Worm (Caenorhabditis elegans) whole organism, midembryonic: Measurements from ENCODE around the gene C49F8.1.
A peak's percentile ranks its signal among the peaks of the same experiment; 100 is the strongest.

ENCODE experiments used
- T22C8.4 ChIP-seq: fragments of 200-800 bp; sonication (Bioruptor generic); IDR thresholded peaks from 2 replicates; pipeline ENCODE4 v1.3.6; 2022; ENCODE audit warnings: missing genetic modification characterization, missing compliant biosample characterization
- cog-1 ChIP-seq: sonication (generic microtip); optimal IDR thresholded peaks from 2 replicates; lab custom pipeline; 2016; ENCODE audit warnings: missing genetic modification characterization, missing compliant biosample characterization
- flt-1 ChIP-seq: fragments of 200-800 bp; sonication (Bioruptor generic); IDR thresholded peaks from 2 replicates; pipeline ENCODE4 v1.3.6; 2022; ENCODE audit warnings: missing genetic modification characterization, missing compliant biosample characterization
- klf-2 ChIP-seq: fragments of 200-800 bp; sonication (Bioruptor generic); conservative IDR thresholded peaks from 2 replicates; pipeline ENCODE4 v1.3.6; 2022; ENCODE audit warnings: missing genetic modification reagents, missing genetic modification characterization, missing compliant biosample characterization
- med-1 ChIP-seq: sonication (generic microtip); optimal IDR thresholded peaks from 2 replicates; lab custom pipeline; 2017; ENCODE audit warnings: missing genetic modification characterization, mild to moderate bottlenecking, missing compliant biosample characterization, antibody characterized with exemption, missing genetic modification reagents; ENCODE audit not compliant: insufficient read depth
- ref-1 ChIP-seq: fragments of 200-800 bp; sonication (Bioruptor generic); conservative IDR thresholded peaks from 2 replicates; pipeline ENCODE4 v1.3.6; 2022; ENCODE audit warnings: missing genetic modification reagents, missing genetic modification characterization, missing compliant biosample characterization
- tab-1 ChIP-seq: fragments of 200-800 bp; sonication (Bioruptor generic); IDR thresholded peaks from 2 replicates; pipeline ENCODE4 v1.3.6; 2022; ENCODE audit warnings: missing genetic modification characterization, missing compliant biosample characterization
- ztf-23 ChIP-seq: fragments of 200-800 bp; sonication (Bioruptor generic); IDR thresholded peaks from 2 replicates; pipeline ENCODE4 v1.3.6; 2022; ENCODE audit warnings: missing genetic modification reagents, missing genetic modification characterization, missing compliant biosample characterization
- ztf-29 ChIP-seq: fragments of 200-800 bp; sonication (Bioruptor generic); IDR thresholded peaks from 2 replicates; pipeline ENCODE4 v1.3.6; 2022; ENCODE audit warnings: missing genetic modification reagents, missing genetic modification characterization, missing compliant biosample characterization

C49F8.1 gene

ce11 chrX:13364897-13365296, at the start of gene C49F8.1:
C49F8.1 (minus strand) TSS chrX:13364997.
- TF ChIP-seq T22C8.4 (no peak), flt-1 (GFP tag; lab: Robert Waterston, UW) (no peak), cog-1 (no peak), ztf-29 (GFP tag; lab: Robert Waterston, UW) (no peak), ref-1 (no peak), klf-2 (GFP tag; lab: Robert Waterston, UW) (no peak), tab-1 (GFP tag; lab: Robert Waterston, UW) (no peak), med-1 (GFP tag; lab: Kevin White, UChicago) (no peak), ztf-23 (GFP tag; lab: Robert Waterston, UW) (no peak)

ce11 chrX:13412307-13412706, 47.5 kb upstream of the C49F8.1 start:
- TF ChIP-seq ztf-23 (GFP tag; lab: Robert Waterston, UW), result no peak
- TF ChIP-seq T22C8.4, result no peak
- no peak for TF ChIP-seq ztf-29 (GFP tag; lab: Robert Waterston, UW)
- TF ChIP-seq klf-2 (GFP tag; lab: Robert Waterston, UW), result no peak
- TF ChIP-seq med-1 (GFP tag; lab: Kevin White, UChicago), result no peak
- TF ChIP-seq flt-1 (GFP tag; lab: Robert Waterston, UW), result no peak
- TF ChIP-seq ref-1, result no peak
- TF ChIP-seq tab-1 (GFP tag; lab: Robert Waterston, UW), result no peak
- TF ChIP-seq cog-1, result no peak

DNA sequence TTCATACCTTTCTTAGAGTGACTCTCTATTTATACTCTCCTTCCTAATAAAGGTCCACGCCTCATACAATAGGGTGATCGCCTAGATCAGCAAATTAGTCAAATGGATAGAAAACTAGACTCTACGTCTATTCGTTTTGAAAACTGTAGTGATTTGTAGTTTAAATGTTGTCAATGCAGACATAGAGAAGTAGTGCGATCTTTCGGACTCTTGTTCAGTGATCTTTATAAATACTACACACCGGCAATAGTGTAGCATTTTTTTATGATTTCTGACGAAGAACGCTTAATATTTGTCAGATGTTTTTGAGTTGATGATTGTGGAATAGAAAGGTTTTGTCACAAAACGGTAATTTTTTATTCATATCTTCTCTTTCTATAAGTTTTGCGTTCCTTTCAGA, 46.5 kb upstream of the C49F8.1 start:
- TF ChIP-seq ztf-23 (GFP tag; lab: Robert Waterston, UW) (no peak), ztf-29 (GFP tag; lab: Robert Waterston, UW) (no peak), klf-2 (GFP tag; lab: Robert Waterston, UW) (no peak), flt-1 (GFP tag; lab: Robert Waterston, UW) (no peak), cog-1 (no peak), tab-1 (GFP tag; lab: Robert Waterston, UW) (no peak)

- no peak for TF ChIP-seq tab-1 (GFP tag; lab: Robert Waterston, UW)
- no peak for TF ChIP-seq ztf-23 (GFP tag; lab: Robert Waterston, UW)
- no peak for TF ChIP-seq ztf-29 (GFP tag; lab: Robert Waterston, UW)
- no peak for TF ChIP-seq flt-1 (GFP tag; lab: Robert Waterston, UW)
Measured at ce11 chrX:13409543-13409942, 44.7 kb upstream of the C49F8.1 start, which contains the start of the genes cyp-13B1 and C29F7.1. cyp-13B1 (minus strand) TSS chrX:13409643. C29F7.1 (plus strand) TSS chrX:13409936.

DNA sequence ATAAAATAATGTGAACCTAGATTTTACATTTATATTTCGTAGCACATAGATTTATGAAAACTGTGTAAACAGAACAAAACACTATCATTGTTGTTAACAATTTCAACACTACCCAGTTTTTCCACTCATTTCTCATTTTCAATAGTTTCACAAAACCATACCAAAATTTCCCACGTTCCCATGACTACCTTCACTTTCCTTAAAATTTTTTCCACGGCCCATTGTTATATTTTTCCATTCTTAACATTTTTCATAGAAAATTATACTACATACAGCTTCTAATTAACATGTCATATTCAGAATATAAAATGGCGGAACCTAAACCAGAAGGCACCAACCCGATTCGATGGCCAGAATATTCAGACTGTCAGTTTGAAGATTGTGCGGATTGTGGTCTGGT, 37.0 kb upstream of the C49F8.1 start, which contains the start of gene F02C12.1:
Gene F02C12.1, plus strand, starts transcription at position 301 of the 400 bp plus-strand sequence.
- TF ChIP-seq med-1 (GFP tag; lab: Kevin White, UChicago) (no peak), tab-1 (GFP tag; lab: Robert Waterston, UW) (no peak), T22C8.4 (no peak), flt-1 (GFP tag; lab: Robert Waterston, UW) (no peak), ztf-29 (GFP tag; lab: Robert Waterston, UW) (no peak), ztf-23 (GFP tag; lab: Robert Waterston, UW) (no peak), ref-1 (no peak), klf-2 (GFP tag; lab: Robert Waterston, UW) (no peak), cog-1 (no peak)

ce11 chrX:13401311-13401710, 36.5 kb upstream of the C49F8.1 start:
- TF ChIP-seq flt-1 (GFP tag; lab: Robert Waterston, UW) (no peak), cog-1 (no peak)

DNA sequence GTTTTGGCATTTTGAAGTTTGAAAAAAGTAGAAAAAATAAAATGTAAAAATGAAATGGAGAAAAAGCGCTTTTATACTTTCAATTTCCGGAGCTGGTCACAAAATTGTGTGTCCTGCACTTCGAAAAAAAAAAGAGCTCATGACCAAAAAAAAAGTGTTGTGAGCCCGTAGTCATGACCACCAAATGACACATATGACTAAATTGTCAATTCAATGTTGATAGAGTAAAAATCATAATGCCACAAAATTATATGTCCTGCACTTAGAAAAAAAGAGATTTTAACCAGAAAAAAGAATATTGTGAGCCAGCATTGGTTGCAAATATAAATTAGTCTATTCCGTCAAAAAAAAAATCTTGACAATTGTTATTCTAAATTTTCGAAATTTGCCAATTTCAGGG, 34.4 kb upstream of the C49F8.1 start, which contains the start of gene F02C12.2:
Gene F02C12.2, minus strand, starts transcription at position 101 of the 400 bp plus-strand sequence.
- no peak for TF ChIP-seq T22C8.4

- TF ChIP-seq T22C8.4, result no peak
- TF ChIP-seq flt-1 (GFP tag; lab: Robert Waterston, UW), result no peak
- TF ChIP-seq ztf-23 (GFP tag; lab: Robert Waterston, UW), result no peak
- TF ChIP-seq tab-1 (GFP tag; lab: Robert Waterston, UW), result no peak
- TF ChIP-seq cog-1, result peak; percentile 44
- TF ChIP-seq ref-1, result no peak
Measured at ce11 chrX:13396550-13397023, 31.8 kb upstream of the C49F8.1 start, which contains the start of gene F02C12.3. F02C12.3 (plus strand) TSS chrX:13396973.

- no peak for TF ChIP-seq med-1 (GFP tag; lab: Kevin White, UChicago)
- TF ChIP-seq cog-1, result no peak
- TF ChIP-seq ztf-29 (GFP tag; lab: Robert Waterston, UW), result no peak
- no peak for TF ChIP-seq tab-1 (GFP tag; lab: Robert Waterston, UW)
- TF ChIP-seq klf-2 (GFP tag; lab: Robert Waterston, UW), result no peak
- TF ChIP-seq ref-1, result no peak
- no peak for TF ChIP-seq T22C8.4
- TF ChIP-seq flt-1 (GFP tag; lab: Robert Waterston, UW), result no peak
- no peak for TF ChIP-seq ztf-23 (GFP tag; lab: Robert Waterston, UW)
Measured at ce11 chrX:13394971-13395370, 30.2 kb upstream of the C49F8.1 start, which contains the start of gene irld-2. irld-2 (minus strand) TSS chrX:13395071.

DNA sequence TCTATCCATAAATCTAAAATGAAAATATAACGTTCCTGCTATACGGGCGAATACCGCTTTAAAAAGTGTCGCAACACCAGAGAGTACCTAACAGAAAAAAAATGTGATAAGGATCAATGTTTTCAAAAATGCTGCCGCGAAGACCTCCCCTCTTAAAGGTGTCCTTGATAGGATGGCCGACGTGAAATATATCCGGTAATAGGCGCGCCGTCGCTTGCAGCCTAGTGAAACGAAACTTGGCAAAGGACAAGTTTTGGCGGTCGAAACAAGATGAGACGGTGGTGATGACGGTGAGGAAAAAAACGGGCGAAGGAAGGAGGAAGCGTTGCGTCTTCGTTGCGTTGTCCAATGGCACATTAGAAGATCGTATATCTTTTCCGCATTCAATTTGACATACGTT, 24.0 kb upstream of the C49F8.1 start:
- TF ChIP-seq ztf-23 (GFP tag; lab: Robert Waterston, UW) (no peak), ref-1 (no peak), med-1 (GFP tag; lab: Kevin White, UChicago) (no peak), klf-2 (GFP tag; lab: Robert Waterston, UW) (no peak), cog-1 (no peak), flt-1 (GFP tag; lab: Robert Waterston, UW) (no peak), T22C8.4 (no peak), tab-1 (GFP tag; lab: Robert Waterston, UW) (no peak), ztf-29 (GFP tag; lab: Robert Waterston, UW) (no peak)
